Fruit fly (Drosophila melanogaster) whole organism, embryonic: ENCODE measurements around the gene Act87E.

Experiments used
- CG10979 ChIP-seq: fragments of 200-800 bp; sonication (Bioruptor generic); optimal IDR thresholded peaks from 2 replicates; lab custom pipeline; 2018; ENCODE audit warnings: missing biosample characterization, mild to moderate bottlenecking, missing genetic modification characterization, moderate library complexity
- CG12942 ChIP-seq: fragments of 200-800 bp; sonication (Bioruptor generic); optimal IDR thresholded peaks from 3 replicates; lab custom pipeline; 2016; ENCODE audit warnings: missing biosample characterization, missing genetic modification characterization
- CG14965 ChIP-seq: fragments of 200-800 bp; sonication (Bioruptor generic); optimal IDR thresholded peaks from 2 replicates; lab custom pipeline; 2016; ENCODE audit warnings: missing biosample characterization, missing genetic modification characterization, borderline replicate concordance
- CG15514 ChIP-seq: fragments of 200-800 bp; sonication (Bioruptor generic); optimal IDR thresholded peaks from 3 replicates; lab custom pipeline; 2017; ENCODE audit warnings: missing biosample characterization, missing genetic modification characterization, mild to moderate bottlenecking, moderate library complexity, missing genetic modification reagents
- CG17361 ChIP-seq: fragments of 200-800 bp; sonication (Bioruptor generic); IDR thresholded peaks from 3 replicates; pipeline ENCODE4 v1.3.6; 2022; ENCODE audit warnings: missing biosample characterization, missing genetic modification characterization
- CG2202 ChIP-seq: fragments of 200-800 bp; sonication (Bioruptor generic); optimal IDR thresholded peaks from 2 replicates; lab custom pipeline; 2018; ENCODE audit warnings: missing biosample characterization, mild to moderate bottlenecking, missing genetic modification characterization
- CG2678 ChIP-seq: fragments of 200-800 bp; sonication (Bioruptor generic); optimal IDR thresholded peaks from 3 replicates; lab custom pipeline; 2019; ENCODE audit warnings: missing biosample characterization, mild to moderate bottlenecking, missing genetic modification characterization, moderate library complexity
- CG30403 ChIP-seq: fragments of 200-800 bp; sonication (Bioruptor generic); optimal IDR thresholded peaks from 3 replicates; lab custom pipeline; 2016; ENCODE audit warnings: missing biosample characterization, missing genetic modification characterization
- CG30431 ChIP-seq: fragments of 200-800 bp; sonication (Bioruptor generic); optimal IDR thresholded peaks from 2 replicates; lab custom pipeline; 2017; ENCODE audit warnings: missing biosample characterization, missing genetic modification characterization
- CG32767 ChIP-seq: fragments of 200-800 bp; sonication (Bioruptor generic); IDR thresholded peaks from 2 replicates; pipeline ENCODE4 v1.3.6; 2022; ENCODE audit warnings: missing biosample characterization, missing genetic modification characterization
- CG3407 ChIP-seq: fragments of 200-800 bp; sonication (Bioruptor generic); optimal IDR thresholded peaks from 2 replicates; lab custom pipeline; 2018; ENCODE audit warnings: missing biosample characterization, mild to moderate bottlenecking, missing genetic modification characterization
- CG4617 ChIP-seq: fragments of 200-800 bp; sonication (Bioruptor generic); optimal IDR thresholded peaks from 3 replicates; lab custom pipeline; 2016; ENCODE audit warnings: missing biosample characterization, missing genetic modification characterization, borderline replicate concordance
- CG4707 ChIP-seq: fragments of 200-800 bp; sonication (Bioruptor generic); optimal IDR thresholded peaks from 2 replicates; lab custom pipeline; 2018; ENCODE audit warnings: missing biosample characterization, mild to moderate bottlenecking, missing genetic modification characterization, moderate library complexity
- CG6654 ChIP-seq: fragments of 200-800 bp; sonication (Bioruptor generic); optimal IDR thresholded peaks from 2 replicates; lab custom pipeline; 2017; ENCODE audit warnings: missing biosample characterization, mild to moderate bottlenecking, missing genetic modification characterization
- CG8281 ChIP-seq: fragments of 200-800 bp; sonication (Bioruptor generic); optimal IDR thresholded peaks from 2 replicates; lab custom pipeline; 2018; ENCODE audit warnings: missing biosample characterization, mild to moderate bottlenecking, missing genetic modification characterization, moderate library complexity
- CHES-1-like ChIP-seq: fragments of 200-800 bp; sonication (Bioruptor generic); optimal IDR thresholded peaks from 2 replicates; lab custom pipeline; 2016; ENCODE audit warnings: missing biosample characterization, missing genetic modification characterization
- D19B ChIP-seq: fragments of 200-800 bp; sonication (Bioruptor generic); optimal IDR thresholded peaks from 2 replicates; lab custom pipeline; 2017; ENCODE audit warnings: missing biosample characterization, mild to moderate bottlenecking, missing genetic modification characterization
- Dip3 ChIP-seq: fragments of 200-800 bp; sonication (Bioruptor generic); optimal IDR thresholded peaks from 3 replicates; lab custom pipeline; 2016; ENCODE audit warnings: missing biosample characterization, missing genetic modification characterization
- E2f1 ChIP-seq: fragments of 200-800 bp; sonication (Bioruptor generic); IDR thresholded peaks from 2 replicates; pipeline ENCODE4 v1.3.6; 2022; ENCODE audit warnings: missing biosample characterization, missing genetic modification characterization
- H15 ChIP-seq: fragments of 200-800 bp; sonication (Bioruptor generic); IDR thresholded peaks from 3 replicates; pipeline ENCODE4 v1.3.6; 2022; ENCODE audit warnings: missing biosample characterization, missing genetic modification characterization
- Hmr ChIP-seq: fragments of 200-800 bp; sonication (Bioruptor generic); optimal IDR thresholded peaks from 3 replicates; lab custom pipeline; 2017; ENCODE audit warnings: mild to moderate bottlenecking, missing biosample characterization, missing genetic modification reagents, missing genetic modification characterization
- Hr78 ChIP-seq, 2 experiments: fragments of 200-800 bp in 1 of 2; fragments of >200 bp in 1 of 2; sonication (Bioruptor generic) in 1 of 2; optimal IDR thresholded peaks; 2 replicates each; lab custom pipeline; 2017 to 2019; ENCODE audit warnings: missing biosample characterization in 2 of 2, missing genetic modification characterization in 2 of 2, mild to moderate bottlenecking in 1 of 2, moderate library complexity in 1 of 2
- MBD-R2 ChIP-seq: fragments of 200-800 bp; sonication (Bioruptor generic); IDR thresholded peaks from 2 replicates; pipeline ENCODE4 v1.3.6; 2022; ENCODE audit warnings: missing biosample characterization, missing genetic modification characterization
- NK7.1 ChIP-seq: fragments of 200-800 bp; sonication (Bioruptor generic); optimal IDR thresholded peaks from 3 replicates; lab custom pipeline; 2016; ENCODE audit warnings: missing biosample characterization, missing genetic modification characterization
- Ptx1 ChIP-seq: fragments of 200-800 bp; sonication (Bioruptor generic); IDR thresholded peaks from 2 replicates; pipeline ENCODE4 v1.3.6; 2022; ENCODE audit warnings: missing biosample characterization, missing genetic modification characterization
- Sox100B ChIP-seq: fragments of 200-800 bp; sonication (Bioruptor generic); optimal IDR thresholded peaks from 3 replicates; lab custom pipeline; 2018; ENCODE audit warnings: missing biosample characterization, mild to moderate bottlenecking, missing genetic modification characterization
- Ssrp ChIP-seq: fragments of 200-800 bp; sonication (Bioruptor generic); optimal IDR thresholded peaks from 2 replicates; lab custom pipeline; 2018; ENCODE audit warnings: missing biosample characterization, mild to moderate bottlenecking, missing genetic modification characterization, moderate library complexity
- Vsx1 ChIP-seq: fragments of 200-800 bp; sonication (Bioruptor generic); optimal IDR thresholded peaks from 2 replicates; lab custom pipeline; 2017; ENCODE audit warnings: missing biosample characterization, mild to moderate bottlenecking, missing genetic modification characterization, missing genetic modification reagents
- chm ChIP-seq: fragments of 200-800 bp; sonication (Bioruptor generic); IDR thresholded peaks from 2 replicates; pipeline ENCODE4 v1.3.6; 2022; ENCODE audit warnings: missing biosample characterization, missing genetic modification characterization
- crp ChIP-seq, 2 experiments: fragments of 200-800 bp; sonication (Bioruptor generic); optimal IDR thresholded peaks; 2 replicates in 1 of 2; 3 replicates in 1 of 2; lab custom pipeline; 2017; ENCODE audit warnings: missing biosample characterization in 2 of 2, missing genetic modification characterization in 2 of 2, mild to moderate bottlenecking in 1 of 2, moderate library complexity in 1 of 2
- cwo ChIP-seq: fragments of 200-800 bp; sonication (Bioruptor generic); optimal IDR thresholded peaks from 3 replicates; lab custom pipeline; 2017; ENCODE audit warnings: missing biosample characterization, missing genetic modification characterization, mild to moderate bottlenecking, moderate library complexity, missing genetic modification reagents
- ems ChIP-seq: fragments of 200-800 bp; sonication (Bioruptor generic); optimal IDR thresholded peaks from 3 replicates; lab custom pipeline; 2016; ENCODE audit warnings: missing biosample characterization, missing genetic modification characterization
- esg ChIP-seq: fragments of 200-800 bp; sonication (Bioruptor generic); conservative IDR thresholded peaks from 2 replicates; pipeline ENCODE4 v1.3.6; 2022; ENCODE audit warnings: missing biosample characterization, missing genetic modification characterization
- fd96Cb ChIP-seq: fragments of 200-800 bp; sonication (Bioruptor generic); optimal IDR thresholded peaks from 2 replicates; lab custom pipeline; 2018; ENCODE audit warnings: missing biosample characterization, mild to moderate bottlenecking, missing genetic modification characterization, moderate library complexity
- gfzf ChIP-seq: fragments of 200-800 bp; sonication (Bioruptor generic); optimal IDR thresholded peaks from 2 replicates; lab custom pipeline; 2016; ENCODE audit warnings: missing biosample characterization, mild to moderate bottlenecking, missing genetic modification characterization, moderate library complexity
- gro ChIP-seq: fragments of 200-800 bp; sonication (Bioruptor generic); optimal IDR thresholded peaks from 2 replicates; lab custom pipeline; 2016; ENCODE audit warnings: missing biosample characterization, missing genetic modification characterization
- h ChIP-seq: fragments of >200 bp; optimal IDR thresholded peaks from 2 replicates; lab custom pipeline; 2017
- lilli ChIP-seq: fragments of 200-800 bp; sonication (Bioruptor generic); optimal IDR thresholded peaks from 3 replicates; lab custom pipeline; 2016; ENCODE audit warnings: missing biosample characterization, missing genetic modification characterization
- mam ChIP-seq: fragments of 200-800 bp; sonication (Bioruptor generic); optimal IDR thresholded peaks from 3 replicates; lab custom pipeline; 2016; ENCODE audit warnings: missing biosample characterization, missing genetic modification characterization
- nerfin-1 ChIP-seq: fragments of 200-800 bp; sonication (Bioruptor generic); optimal IDR thresholded peaks from 3 replicates; lab custom pipeline; 2019; ENCODE audit warnings: missing biosample characterization, mild to moderate bottlenecking, missing genetic modification characterization, moderate library complexity
- phol ChIP-seq: fragments of 200-800 bp; sonication (Bioruptor generic); optimal IDR thresholded peaks from 3 replicates; lab custom pipeline; 2018; ENCODE audit warnings: missing biosample characterization, mild to moderate bottlenecking, missing genetic modification characterization, moderate library complexity
- pnt ChIP-seq: fragments of 200-800 bp; sonication (Bioruptor generic); optimal IDR thresholded peaks from 3 replicates; lab custom pipeline; 2016; ENCODE audit warnings: missing biosample characterization, missing genetic modification characterization
- pum ChIP-seq: fragments of 200-800 bp; sonication (Bioruptor generic); optimal IDR thresholded peaks from 2 replicates; lab custom pipeline; 2016; ENCODE audit warnings: missing biosample characterization, missing genetic modification characterization
- schlank ChIP-seq: fragments of 200-800 bp; sonication (Bioruptor generic); optimal IDR thresholded peaks from 2 replicates; lab custom pipeline; 2018; ENCODE audit warnings: missing biosample characterization, mild to moderate bottlenecking, missing genetic modification characterization
- sima ChIP-seq: fragments of 200-800 bp; sonication (Bioruptor generic); optimal IDR thresholded peaks from 2 replicates; lab custom pipeline; 2016; ENCODE audit warnings: missing biosample characterization, missing genetic modification characterization
- slou ChIP-seq: fragments of 200-800 bp; sonication (Bioruptor generic); optimal IDR thresholded peaks from 3 replicates; lab custom pipeline; 2016; ENCODE audit warnings: missing biosample characterization, missing genetic modification characterization
- stwl ChIP-seq: fragments of 200-800 bp; sonication (Bioruptor generic); optimal IDR thresholded peaks from 3 replicates; lab custom pipeline; 2018; ENCODE audit warnings: missing biosample characterization, mild to moderate bottlenecking, missing genetic modification characterization, moderate library complexity
- tio ChIP-seq: fragments of 200-800 bp; sonication (Bioruptor generic); optimal IDR thresholded peaks from 2 replicates; lab custom pipeline; 2017; ENCODE audit warnings: missing biosample characterization, missing genetic modification characterization, inconsistent platforms
- toy ChIP-seq: fragments of 200-800 bp; sonication (Bioruptor generic); IDR thresholded peaks from 2 replicates; pipeline ENCODE4 v1.3.6; 2022; ENCODE audit warnings: missing biosample characterization, missing genetic modification characterization
- zen2 ChIP-seq: fragments of 200-800 bp; sonication (Bioruptor generic); IDR thresholded peaks from 3 replicates; pipeline ENCODE4 v1.3.6; 2022; ENCODE audit warnings: missing biosample characterization, missing genetic modification characterization; ENCODE audit not compliant: partially characterized antibody

Act87E gene

DNA sequence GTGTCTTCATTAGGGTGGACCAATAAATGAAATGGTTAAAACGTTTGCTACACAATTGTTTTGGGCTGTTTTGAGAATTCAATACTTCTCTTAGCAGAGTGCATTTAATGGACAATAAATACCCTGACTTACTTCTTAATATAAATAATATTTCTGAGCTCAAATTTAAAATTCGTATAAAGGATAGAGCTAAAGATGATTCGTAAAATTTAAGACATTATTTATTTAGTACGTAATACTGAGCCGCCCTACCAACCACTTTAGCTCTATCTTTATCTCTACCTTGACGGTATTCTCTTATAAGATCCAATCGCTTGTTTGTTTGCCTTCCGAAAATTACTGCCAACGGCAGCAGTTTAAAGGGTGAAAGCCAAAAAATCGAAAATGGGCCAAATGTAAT lies 7.8 kb downstream of the Act87E start (continued):
- peak; percentile 68; the same call in 1 of the 2 replicates for TF ChIP-seq chm (GFP tag; lab: Robert Waterston, UW)
- peak; percentile 56 for TF ChIP-seq CHES-1-like (GFP tag; lab: Kevin White, UChicago)
- peak; percentile 75 for TF ChIP-seq lilli (GFP tag; lab: Kevin White, UChicago)
- TF ChIP-seq sima (GFP tag; lab: Kevin White, UChicago) = no peak
- peak in 1 of 2 experiments; percentile 41 for TF ChIP-seq crp (GFP tag; optimal IDR thresholded peaks at IDR 0.05; lab: Kevin White, UChicago)
- TF ChIP-seq mam = peak; percentile 50
- no peak for TF ChIP-seq gro
- peak; percentile 68 for TF ChIP-seq Sox100B (GFP tag; lab: Kevin White, UChicago)
- peak; percentile 29 for TF ChIP-seq pum (GFP tag; lab: Kevin White, UChicago)
- TF ChIP-seq fd96Cb (tag; lab: Kevin White, UChicago) = peak; percentile 53
- TF ChIP-seq CG2678 (tag; lab: Kevin White, UChicago) = peak; percentile 92
- no peak for TF ChIP-seq stwl (tag; lab: Kevin White, UChicago)
- peak; percentile 50 for TF ChIP-seq CG4617 (GFP tag; lab: Kevin White, UChicago)
- TF ChIP-seq CG4707 (GFP tag; lab: Kevin White, UChicago) = peak; percentile 79
- peak; percentile 79 for TF ChIP-seq esg
- peak; percentile 9; the same call in 1 of the 2 replicates for TF ChIP-seq MBD-R2 (GFP tag; lab: Robert Waterston, UW)
- TF ChIP-seq slou (GFP tag; lab: Kevin White, UChicago) = peak; percentile 13
- TF ChIP-seq schlank (tag; lab: Kevin White, UChicago) = peak; percentile 36
- peak; percentile 62 for TF ChIP-seq CG30431
- no peak for TF ChIP-seq pnt (GFP tag; lab: Kevin White, UChicago)
- TF ChIP-seq Hmr = peak; percentile 83
- TF ChIP-seq Hr78 (GFP tag; optimal IDR thresholded peaks at IDR 0.05; lab: Kevin White, UChicago) = peak in 1 of 2 experiments; percentile 13
- TF ChIP-seq CG17361 (GFP tag; lab: Robert Waterston, UW) = peak; percentile 81
- TF ChIP-seq CG32767 = peak; percentile 90
- TF ChIP-seq CG6654 = peak; percentile 2
- peak; percentile 81 for TF ChIP-seq CG10979 (tag; lab: Kevin White, UChicago)
- peak; percentile 71 for TF ChIP-seq CG2202 (tag; lab: Kevin White, UChicago)
- TF ChIP-seq cwo (GFP tag; lab: Kevin White, UChicago) = peak; percentile 44
- TF ChIP-seq CG8281 (tag; lab: Kevin White, UChicago) = peak; percentile 60
- peak; percentile 62; the same call in 1 of the 3 replicates for TF ChIP-seq H15
- TF ChIP-seq h (lab: Kevin White, UChicago) = no peak
- peak; percentile 74 for TF ChIP-seq nerfin-1
- TF ChIP-seq NK7.1 (GFP tag; lab: Kevin White, UChicago) = no peak
- peak; percentile 75 for TF ChIP-seq Vsx1 (GFP tag; lab: Kevin White, UChicago)
- no peak for TF ChIP-seq ems (GFP tag; lab: Kevin White, UChicago)
- TF ChIP-seq CG15514 = peak; percentile 49
- TF ChIP-seq toy (GFP tag; lab: Robert Waterston, UW) = 0 out of 2 replicates have a peak, but pooled peaks have one; percentile 50
- no peak for TF ChIP-seq gfzf (GFP tag; lab: Kevin White, UChicago)
- peak; percentile 63 for TF ChIP-seq E2f1 (GFP tag; lab: Robert Waterston, UW)
- TF ChIP-seq CG30403 (GFP tag; lab: Kevin White, UChicago) = peak; percentile 82
- TF ChIP-seq CG14965 = no peak
- TF ChIP-seq zen2 (GFP tag; lab: Robert Waterston, UW) = no peak
- peak; percentile 47 for TF ChIP-seq D19B (GFP tag; lab: Kevin White, UChicago)
- TF ChIP-seq CG3407 = peak; percentile 69
- peak; percentile 85 for TF ChIP-seq tio
- TF ChIP-seq CG12942 (GFP tag; lab: Kevin White, UChicago) = peak; percentile 70
- peak; percentile 62 for TF ChIP-seq Ptx1 (GFP tag; lab: Robert Waterston, UW)
- TF ChIP-seq Ssrp (tag; lab: Kevin White, UChicago) = peak; percentile 86
- peak; percentile 13 for TF ChIP-seq Dip3 (GFP tag; lab: Kevin White, UChicago)
- peak; percentile 77 for TF ChIP-seq phol (tag; lab: Kevin White, UChicago)
